Worm (Caenorhabditis elegans) whole organism, late embryonic: ENCODE results near the gene sel-8.
A peak's percentile ranks its signal among the peaks of the same experiment; 100 is the strongest.

Experiments
- C08G9.2 ChIP-seq: sonication (generic microtip); optimal IDR thresholded peaks from 2 replicates; lab custom pipeline; 2016; ENCODE audit warnings: mild to moderate bottlenecking, missing genetic modification characterization, moderate library complexity, missing compliant biosample characterization
- C38D4.7 ChIP-seq: fragments of 200-800 bp; sonication (Bioruptor generic); optimal IDR thresholded peaks from 2 replicates; lab custom pipeline; 2018; ENCODE audit warnings: mild to moderate bottlenecking, missing genetic modification characterization, moderate library complexity, missing compliant biosample characterization
- F13H6.1 ChIP-seq: sonication (generic microtip); optimal IDR thresholded peaks from 2 replicates; lab custom pipeline; 2016; ENCODE audit warnings: missing genetic modification characterization, missing compliant biosample characterization
- K02D7.2 ChIP-seq: sonication (generic microtip); optimal IDR thresholded peaks from 2 replicates; lab custom pipeline; 2017; ENCODE audit warnings: mild to moderate bottlenecking, missing genetic modification characterization, missing compliant biosample characterization
- ceh-14 ChIP-seq: sonication (generic microtip); optimal IDR thresholded peaks from 2 replicates; lab custom pipeline; 2016; ENCODE audit warnings: missing genotype, missing genetic modification characterization, missing compliant biosample characterization
- ceh-18 ChIP-seq: sonication (generic microtip); optimal IDR thresholded peaks from 2 replicates; lab custom pipeline; 2016; ENCODE audit warnings: missing genetic modification characterization, missing compliant biosample characterization
- ceh-19 ChIP-seq: fragments of 200-800 bp; sonication (Bioruptor generic); optimal IDR thresholded peaks from 2 replicates; lab custom pipeline; 2018; ENCODE audit warnings: mild to moderate bottlenecking, missing genetic modification characterization, missing compliant biosample characterization
- ceh-2 ChIP-seq: sonication (generic microtip); optimal IDR thresholded peaks from 2 replicates; lab custom pipeline; 2016; ENCODE audit warnings: missing genotype, missing genetic modification characterization, missing compliant biosample characterization
- ceh-22 ChIP-seq: sonication (generic microtip); optimal IDR thresholded peaks from 2 replicates; lab custom pipeline; 2017; ENCODE audit warnings: missing biosample characterization, missing genetic modification characterization
- ceh-30 ChIP-seq: fragments of 150-350 bp; optimal IDR thresholded peaks from 2 replicates; lab custom pipeline; 2014; ENCODE audit warnings: missing biosample characterization, missing genetic modification characterization
- ceh-31 ChIP-seq: sonication (generic microtip); optimal IDR thresholded peaks from 2 replicates; lab custom pipeline; 2016; ENCODE audit warnings: missing genetic modification characterization, missing compliant biosample characterization
- ceh-34 ChIP-seq: sonication (generic microtip); optimal IDR thresholded peaks from 2 replicates; lab custom pipeline; 2016; ENCODE audit warnings: mild to moderate bottlenecking, missing genetic modification characterization, missing compliant biosample characterization
- ceh-45 ChIP-seq: fragments of 200-800 bp; sonication (Bioruptor generic); IDR thresholded peaks from 2 replicates; pipeline ENCODE4 v1.3.6; 2022; ENCODE audit warnings: missing genetic modification reagents, missing genetic modification characterization, missing compliant biosample characterization
- ceh-9 ChIP-seq: sonication (generic microtip); optimal IDR thresholded peaks from 2 replicates; lab custom pipeline; 2016; ENCODE audit warnings: mild to moderate bottlenecking, missing genetic modification characterization, inconsistent platforms, missing compliant biosample characterization
- che-1 ChIP-seq: sonication (generic microtip); optimal IDR thresholded peaks from 2 replicates; lab custom pipeline; 2016; ENCODE audit warnings: mild to moderate bottlenecking, missing genetic modification characterization, missing compliant biosample characterization
- dve-1 ChIP-seq: sonication (generic microtip); optimal IDR thresholded peaks from 2 replicates; lab custom pipeline; 2017; ENCODE audit warnings: antibody characterized with exemption, mild to moderate bottlenecking, missing genetic modification characterization, missing compliant biosample characterization
- elt-2 ChIP-seq: sonication (generic microtip); optimal IDR thresholded peaks from 2 replicates; lab custom pipeline; 2016; ENCODE audit warnings: missing genetic modification reagents, missing genetic modification characterization, missing compliant biosample characterization
- elt-4 ChIP-seq: sonication (generic microtip); optimal IDR thresholded peaks from 2 replicates; lab custom pipeline; 2016; ENCODE audit warnings: missing genetic modification characterization, missing compliant biosample characterization
- fax-1 ChIP-seq: sonication (generic microtip); optimal IDR thresholded peaks from 2 replicates; lab custom pipeline; 2016; ENCODE audit warnings: missing genotype, missing genetic modification characterization, missing compliant biosample characterization
- fkh-6 ChIP-seq: sonication (generic microtip); optimal IDR thresholded peaks from 2 replicates; lab custom pipeline; 2016; ENCODE audit warnings: missing genetic modification characterization, missing compliant biosample characterization
- gmeb-2 ChIP-seq: sonication (generic microtip); optimal IDR thresholded peaks from 2 replicates; lab custom pipeline; 2016; ENCODE audit warnings: missing genetic modification characterization, inconsistent platforms, missing compliant biosample characterization
- hlh-13 ChIP-seq: fragments of 200-800 bp; sonication (Bioruptor generic); optimal IDR thresholded peaks from 2 replicates; lab custom pipeline; 2018; ENCODE audit warnings: mild to moderate bottlenecking, missing genetic modification characterization, missing compliant biosample characterization
- hlh-15 ChIP-seq: sonication (generic microtip); optimal IDR thresholded peaks from 2 replicates; lab custom pipeline; 2016; ENCODE audit warnings: missing genetic modification characterization, missing compliant biosample characterization
- hlh-30 ChIP-seq: sonication (generic microtip); optimal IDR thresholded peaks from 2 replicates; lab custom pipeline; 2017; ENCODE audit warnings: antibody characterized with exemption, missing genetic modification characterization, missing compliant biosample characterization; ENCODE audit not compliant: insufficient read depth
- hlh-6 ChIP-seq: sonication (generic microtip); optimal IDR thresholded peaks from 2 replicates; lab custom pipeline; 2016; ENCODE audit warnings: missing genotype, missing genetic modification characterization, missing compliant biosample characterization
- lim-6 ChIP-seq: sonication (generic microtip); optimal IDR thresholded peaks from 2 replicates; lab custom pipeline; 2016; ENCODE audit warnings: missing genetic modification characterization, missing compliant biosample characterization
- lin-11 ChIP-seq: fragments of 200-800 bp; sonication (Bioruptor generic); optimal IDR thresholded peaks from 2 replicates; lab custom pipeline; 2018; ENCODE audit warnings: mild to moderate bottlenecking, missing genetic modification characterization, missing compliant biosample characterization
- nfya-1 ChIP-seq: sonication (generic microtip); optimal IDR thresholded peaks from 2 replicates; lab custom pipeline; 2017; ENCODE audit warnings: missing genetic modification characterization, mild to moderate bottlenecking, missing compliant biosample characterization, antibody characterized with exemption, moderate library complexity
- nhr-11 ChIP-seq: fragments of 150-350 bp; optimal IDR thresholded peaks from 2 replicates; lab custom pipeline; 2014; ENCODE audit warnings: missing biosample characterization, missing genetic modification characterization
- nhr-232 ChIP-seq: sonication (generic microtip); optimal IDR thresholded peaks from 2 replicates; lab custom pipeline; 2016; ENCODE audit warnings: missing genetic modification characterization, missing compliant biosample characterization
- odd-2 ChIP-seq: sonication (generic microtip); optimal IDR thresholded peaks from 2 replicates; lab custom pipeline; 2017; ENCODE audit warnings: antibody characterized with exemption, mild to moderate bottlenecking, missing genetic modification characterization, missing compliant biosample characterization
- pat-9 ChIP-seq: fragments of 200-800 bp; sonication (Bioruptor generic); optimal IDR thresholded peaks from 2 replicates; lab custom pipeline; 2018; ENCODE audit warnings: mild to moderate bottlenecking, missing genetic modification characterization, moderate library complexity, missing compliant biosample characterization
- pax-1 ChIP-seq: fragments of 150-350 bp; optimal IDR thresholded peaks from 2 replicates; lab custom pipeline; 2014; ENCODE audit warnings: missing biosample characterization, missing genetic modification characterization
- ref-2 ChIP-seq: sonication (generic microtip); optimal IDR thresholded peaks from 2 replicates; lab custom pipeline; 2016; ENCODE audit warnings: missing genetic modification characterization, missing compliant biosample characterization
- rnt-1 ChIP-seq: sonication (generic microtip); optimal IDR thresholded peaks from 2 replicates; lab custom pipeline; 2016; ENCODE audit warnings: missing genetic modification characterization, missing compliant biosample characterization
- sdc-2 ChIP-seq: sonication (generic microtip); optimal IDR thresholded peaks from 2 replicates; lab custom pipeline; 2016; ENCODE audit warnings: missing genotype, missing genetic modification characterization, missing compliant biosample characterization
- sox-2 ChIP-seq: fragments of 200-800 bp; sonication (Bioruptor generic); IDR thresholded peaks from 2 replicates; pipeline ENCODE4 v1.3.6; 2022; ENCODE audit warnings: missing genetic modification reagents, missing genetic modification characterization, missing compliant biosample characterization
- sox-4 ChIP-seq: sonication (generic microtip); optimal IDR thresholded peaks from 2 replicates; lab custom pipeline; 2017; ENCODE audit warnings: mild to moderate bottlenecking, missing genetic modification characterization, inconsistent platforms, missing compliant biosample characterization
- tbx-2 ChIP-seq: sonication (generic microtip); optimal IDR thresholded peaks from 2 replicates; lab custom pipeline; 2016; ENCODE audit warnings: missing genetic modification characterization, missing compliant biosample characterization
- tbx-7 ChIP-seq: sonication (generic microtip); optimal IDR thresholded peaks from 2 replicates; lab custom pipeline; 2016; ENCODE audit warnings: missing genotype, missing genetic modification characterization, missing compliant biosample characterization
- unc-3 ChIP-seq, 2 experiments: fragments of 200-800 bp in 1 of 2; sonication (Bioruptor generic) in 1 of 2; sonication (generic microtip) in 1 of 2; conservative IDR thresholded peaks in 1 of 2; optimal IDR thresholded peaks in 1 of 2; 2 replicates each; pipeline versions ENCODE4 v1.3.6 to Lab custom; 2016 to 2022; ENCODE audit warnings: missing compliant biosample characterization in 2 of 2, missing genetic modification characterization in 2 of 2, missing genetic modification reagents in 1 of 2
- unc-86 ChIP-seq: sonication (generic microtip); optimal IDR thresholded peaks from 2 replicates; lab custom pipeline; 2016; ENCODE audit warnings: missing genetic modification characterization, missing compliant biosample characterization
- zip-5 ChIP-seq: sonication (generic microtip); optimal IDR thresholded peaks from 2 replicates; lab custom pipeline; 2016; ENCODE audit warnings: missing genetic modification characterization, missing compliant biosample characterization

The sel-8 gene

ce11 chrIII:3630337-3630736, 3.4 kb upstream of the sel-8 start, which contains the start of gene mrps-31:
Gene mrps-31 (minus strand): TSS chrIII:3630372.
- TF ChIP-seq rnt-1 (tag; lab: Kevin White, UChicago): no peak
- peak; percentile 81 for TF ChIP-seq elt-2

ce11 chrIII:3623772-3624171, 3.2 kb downstream of the sel-8 start:
- peak; percentile 45 for TF ChIP-seq tbx-2 (tag; lab: Kevin White, UChicago)
- TF ChIP-seq gmeb-2: no peak
- no peak for TF ChIP-seq unc-86 (tag; lab: Kevin White, UChicago)
- peak; percentile 61 for TF ChIP-seq elt-2
- peak; percentile 61 for TF ChIP-seq ceh-31 (tag; lab: Kevin White, UChicago)
- no peak for TF ChIP-seq ceh-14
- peak; percentile 35 for TF ChIP-seq nfya-1 (tag; lab: Kevin White, UChicago)
- peak; percentile 31 for TF ChIP-seq nhr-232 (tag; lab: Kevin White, UChicago)
- peak; percentile 68 for TF ChIP-seq sdc-2 (tag; lab: Kevin White, UChicago)
- TF ChIP-seq ceh-34: peak; percentile 39
- peak; percentile 80 for TF ChIP-seq hlh-30 (tag; lab: Kevin White, UChicago)
- peak; percentile 25 for TF ChIP-seq ceh-2 (tag; lab: Kevin White, UChicago)
- no peak for TF ChIP-seq ceh-30 (tag; lab: Kevin White, UChicago)
- peak; percentile 34 for TF ChIP-seq ref-2 (tag; lab: Kevin White, UChicago)
- TF ChIP-seq lim-6 (tag; lab: Kevin White, UChicago): no peak
- peak; percentile 45 for TF ChIP-seq C08G9.2 (tag; lab: Kevin White, UChicago)

ce11 chrIII:3621211-3621897, 5.6 kb downstream of the sel-8 start:
- no peak for TF ChIP-seq ceh-31 (tag; lab: Kevin White, UChicago)
- TF ChIP-seq ceh-18: no peak
- no peak for TF ChIP-seq zip-5
- TF ChIP-seq K02D7.2 (tag; lab: Kevin White, UChicago): no peak
- TF ChIP-seq pat-9 (tag; lab: Kevin White, UChicago): no peak
- no peak for TF ChIP-seq odd-2
- no peak for TF ChIP-seq nhr-11 (tag; lab: Kevin White, UChicago)
- TF ChIP-seq tbx-7: no peak
- TF ChIP-seq che-1 (tag; lab: Kevin White, UChicago): no peak
- TF ChIP-seq hlh-30 (tag; lab: Kevin White, UChicago): no peak
- TF ChIP-seq ceh-45 (GFP tag; lab: Robert Waterston, UW): no peak
- no peak for TF ChIP-seq sox-2 (GFP tag; lab: Robert Waterston, UW)
- TF ChIP-seq C38D4.7 (GFP tag; lab: Kevin White, UChicago): no peak
- no peak for TF ChIP-seq elt-2
- TF ChIP-seq, all 69 proteins: peak for 0

- TF ChIP-seq ceh-22 (tag; lab: Kevin White, UChicago) (no peak), ceh-9 (tag; lab: Kevin White, UChicago) (no peak), fkh-6 (no peak), hlh-13 (no peak), sox-4 (peak; percentile 1), lim-6 (tag; lab: Kevin White, UChicago) (no peak), nhr-232 (tag; lab: Kevin White, UChicago) (peak; percentile 40), pax-1 (no peak), zip-5 (no peak), ceh-31 (tag; lab: Kevin White, UChicago) (peak; percentile 77), ceh-34 (peak; percentile 49), hlh-15 (tag; lab: Kevin White, UChicago) (no peak), ceh-14 (peak; percentile 22), ceh-18 (no peak), elt-2 (peak; percentile 9), unc-3 (GFP tag; conservative IDR thresholded peaks at IDR 0.05; lab: Robert Waterston, UW) (no peak), unc-3 (tag; optimal IDR thresholded peaks at IDR 0.05; lab: Kevin White, UChicago) (no peak), sdc-2 (tag; lab: Kevin White, UChicago) (peak; percentile 66), nfya-1 (tag; lab: Kevin White, UChicago) (peak; percentile 17), gmeb-2 (peak; percentile 24), unc-86 (tag; lab: Kevin White, UChicago) (peak; percentile 38), odd-2 (no peak), fax-1 (tag; lab: Kevin White, UChicago) (no peak), hlh-6 (tag; lab: Kevin White, UChicago) (peak; percentile 41), pat-9 (tag; lab: Kevin White, UChicago) (no peak), dve-1 (tag; lab: Kevin White, UChicago) (no peak), elt-4 (tag; lab: Kevin White, UChicago) (no peak), F13H6.1 (no peak), lin-11 (tag; lab: Kevin White, UChicago) (peak; percentile 45), ceh-19 (GFP tag; lab: Kevin White, UChicago) (no peak)
These were observed 6.3 kb downstream of the sel-8 start for ce11 chrIII:3620652-3621051.
